Fruit fly (Drosophila melanogaster): ENCODE results near the gene CG32263.

The CG32263 gene

DNA sequence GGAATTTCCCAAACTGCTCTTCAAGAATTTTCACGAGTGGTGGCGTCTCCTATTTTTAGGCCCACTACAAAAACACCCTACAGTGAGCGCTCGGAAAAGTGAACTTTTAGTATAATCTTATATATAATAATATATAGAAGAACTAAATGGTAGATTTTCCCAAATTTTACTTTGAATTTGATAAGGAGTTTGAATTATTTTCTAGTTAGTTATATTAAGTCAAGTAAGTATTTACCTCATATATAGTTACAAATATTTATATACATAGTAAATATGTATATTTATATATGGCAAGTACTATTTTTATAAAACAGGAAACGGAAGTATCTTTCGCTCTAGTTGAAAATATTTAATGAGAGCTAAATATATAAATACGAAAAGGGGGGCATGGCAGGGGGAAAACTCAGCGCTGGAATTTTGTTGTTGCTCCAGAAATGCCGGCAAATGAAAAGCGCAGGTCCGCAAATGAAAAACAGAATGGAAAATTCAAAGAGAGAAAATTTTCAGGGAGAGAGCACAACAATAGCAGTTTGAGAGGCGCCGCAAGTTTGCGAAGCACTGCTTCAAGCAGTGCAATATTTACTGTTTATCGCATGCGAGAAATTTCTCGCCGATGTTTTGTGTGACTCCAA lies 22.0 kb downstream of the CG32263 start (continued):
- TF ChIP-seq CG32532 (GFP tag; IDR thresholded peaks at IDR 0.05) (peak; percentile 60), CG8281 (tag; optimal IDR thresholded peaks at IDR 0.05) (no peak), jing (GFP tag; optimal IDR thresholded peaks at IDR 0.05) (no peak), ranshi (GFP tag; IDR thresholded peaks at IDR 0.05) (0 out of 2 replicates have a peak, but pooled peaks have one; percentile 20), CG9215 (GFP tag; IDR thresholded peaks at IDR 0.05) (no peak), CG11398 (GFP tag; optimal IDR thresholded peaks at IDR 0.05) (no peak), Rfx (GFP tag; IDR thresholded peaks at IDR 0.05) (peak; percentile 12; the same call in 1 of the 2 replicates), gfzf (GFP tag; optimal IDR thresholded peaks at IDR 0.05) (no peak), gem (tag; optimal IDR thresholded peaks at IDR 0.05) (peak; percentile 70), aop (GFP tag; IDR thresholded peaks at IDR 0.05) (peak; percentile 77; the same call in 1 of the 2 replicates), caup (GFP tag; optimal IDR thresholded peaks at IDR 0.05; ENCODE audit: severe bottlenecking) (no peak), phol (tag; optimal IDR thresholded peaks at IDR 0.05) (peak; percentile 16), CG11093 (GFP tag; IDR thresholded peaks at IDR 0.05) (no peak), Ada2b (GFP tag; IDR thresholded peaks at IDR 0.05) (no peak), nerfin-2 (GFP tag; IDR thresholded peaks at IDR 0.05; ENCODE audit: partially characterized antibody) (peak; percentile 70), p53 (GFP tag; optimal IDR thresholded peaks at IDR 0.05) (no peak), dm (GFP tag; optimal IDR thresholded peaks at IDR 0.05) (no peak), gro (GFP tag; optimal IDR thresholded peaks at IDR 0.05) (no peak), CG3847 (GFP tag; IDR thresholded peaks at IDR 0.05) (no peak), kay (GFP tag; optimal IDR thresholded peaks at IDR 0.05) (no peak), Neu2 (GFP tag; optimal IDR thresholded peaks at IDR 0.05; ENCODE audit: borderline replicate concordance) (no peak), CG7928 (GFP tag; optimal IDR thresholded peaks at IDR 0.05) (no peak), D (optimal IDR thresholded peaks at IDR 0.05) (no peak), D (GFP tag; optimal IDR thresholded peaks at IDR 0.05) (peak; percentile 1), chm (GFP tag; IDR thresholded peaks at IDR 0.05) (no peak), Lpt (GFP tag; optimal IDR thresholded peaks at IDR 0.05) (no peak), gcm (GFP tag; optimal IDR thresholded peaks at IDR 0.05) (peak; percentile 66), CG11504 (tag; optimal IDR thresholded peaks at IDR 0.05) (peak; percentile 52), dmrt11E (tag; optimal IDR thresholded peaks at IDR 0.05) (peak; percentile 32), luna (GFP tag; optimal IDR thresholded peaks at IDR 0.05) (no peak), Ssrp (tag; optimal IDR thresholded peaks at IDR 0.05) (peak; percentile 9), HmgZ (tag; optimal IDR thresholded peaks at IDR 0.05) (peak; percentile 35), CG8359 (GFP tag; optimal IDR thresholded peaks at IDR 0.05; ENCODE audit: borderline replicate concordance) (no peak), Dbx (GFP tag; IDR thresholded peaks at IDR 0.05) (no peak), bcd (GFP tag; optimal IDR thresholded peaks at IDR 0.05) (peak; percentile 7), CG7357 (GFP tag; IDR thresholded peaks at IDR 0.05) (no peak), MBD-R2 (GFP tag; IDR thresholded peaks at IDR 0.05) (peak; percentile 50), CG16863 (GFP tag; optimal IDR thresholded peaks at IDR 0.05) (no peak), Aef1 (GFP tag; IDR thresholded peaks at IDR 0.05) (no peak), Poxn (GFP tag; IDR thresholded peaks at IDR 0.05) (no peak), CG17568 (GFP tag; optimal IDR thresholded peaks at IDR 0.05) (peak; percentile 66), CG9727 (GFP tag; optimal IDR thresholded peaks at IDR 0.05) (peak; percentile 22), ap (GFP tag; IDR thresholded peaks at IDR 0.05) (no peak), cas (GFP tag; IDR thresholded peaks at IDR 0.05) (no peak), CG12071 (GFP tag; optimal IDR thresholded peaks at IDR 0.05) (peak; percentile 0), sima (GFP tag; optimal IDR thresholded peaks at IDR 0.05) (no peak), CG33213 (GFP tag; optimal IDR thresholded peaks at IDR 0.05) (no peak), CG11560 (tag; IDR thresholded peaks at IDR 0.05) (no peak), dati (GFP tag; IDR thresholded peaks at IDR 0.05) (no peak), Doc3 (GFP tag; IDR thresholded peaks at IDR 0.05; ENCODE audit: partially characterized antibody) (no peak), Hey (tag; optimal IDR thresholded peaks at IDR 0.05) (no peak)

Data from whole organism, embryonic.